2 fruit fly cellular contexts compared by ENCODE assay signal in genomic region chrX:5589990-5590389, dm6.
A peak's percentile ranks its signal among the peaks of the same experiment; 100 is the strongest.
TF ChIP-seq lines count a peak whose summit lies in the region.

No protein-coding gene starts in this region.

- TF ChIP-seq CTCF in whole organism, embryonic (GFP tag; optimal IDR thresholded peaks at IDR 0.05; lab: Kevin White, UChicago), result no peak

TF ChIP-seq in whole organism, embryonic, 481 proteins besides CTCF, POLR2A, EP300 and RAD21:
- TF ChIP-seq prd (optimal IDR thresholded peaks at IDR 0.05; lab: Kevin White, UChicago) (no peak), prd (GFP tag; IDR thresholded peaks at IDR 0.05; lab: Robert Waterston, UW) (peak; percentile 64; the same call in 2 of the 3 replicates), CG15073 (GFP tag; optimal IDR thresholded peaks at IDR 0.05; lab: Kevin White, UChicago) (no peak)

TF ChIP-seq in whole organism, prepupa, 60 proteins besides CTCF, POLR2A, EP300 and RAD21:
- TF ChIP-seq svp (GFP tag; lab: Kevin White, UChicago), result peak; percentile 63
- no peak for TF ChIP-seq dsx (GFP tag; optimal IDR thresholded peaks at IDR 0.05; lab: Kevin White, UChicago; ENCODE audit: poor library complexity, severe bottlenecking)
